Worm (Caenorhabditis elegans) whole organism, L4 larva: ENCODE measurements around the gene micu-1.

ENCODE experiments used
- F37D6.2 ChIP-seq: sonication (generic microtip); optimal IDR thresholded peaks from 2 replicates; lab custom pipeline; 2016; ENCODE audit warnings: mild to moderate bottlenecking, missing genetic modification characterization, missing compliant biosample characterization
- R02D3.7 ChIP-seq: fragments of 150-350 bp; sonication (generic microtip); optimal IDR thresholded peaks from 3 replicates; lab custom pipeline; 2014; ENCODE audit warnings: missing biosample characterization, missing genetic modification characterization
- T20F7.1 ChIP-seq: fragments of 200-800 bp; sonication (Bioruptor generic); optimal IDR thresholded peaks from 2 replicates; lab custom pipeline; 2018; ENCODE audit warnings: mild to moderate bottlenecking, missing genetic modification characterization, missing compliant biosample characterization
- Y105C5A.15 ChIP-seq: fragments of 200-800 bp; sonication (Bioruptor generic); IDR thresholded peaks from 2 replicates; pipeline ENCODE4 v1.3.6; 2022; ENCODE audit warnings: missing genetic modification characterization, missing compliant biosample characterization
- ZK337.2 ChIP-seq: fragments of 200-800 bp; sonication (Bioruptor generic); IDR thresholded peaks from 2 replicates; pipeline ENCODE4 v1.3.6; 2022; ENCODE audit warnings: missing genetic modification reagents, missing genetic modification characterization, missing compliant biosample characterization
- ZK546.5 ChIP-seq, 2 experiments: sonication (generic microtip); optimal IDR thresholded peaks; 2 replicates each; lab custom pipeline; 2017; ENCODE audit warnings: missing biosample characterization in 2 of 2, missing genetic modification characterization in 2 of 2
- aha-1 ChIP-seq: fragments of 150-350 bp; peaks from one replicate; lab custom pipeline; 2014; ENCODE audit warnings: missing biosample characterization, missing genetic modification characterization
- ama-1 ChIP-seq: fragments of 150-350 bp; optimal IDR thresholded peaks from 2 replicates; lab custom pipeline; 2014; ENCODE audit warnings: inconsistent platforms, mixed read lengths
- ceh-28 ChIP-seq: fragments of 150-350 bp; optimal IDR thresholded peaks from 2 replicates; lab custom pipeline; 2014; ENCODE audit warnings: missing biosample characterization, missing genetic modification reagents, missing genetic modification characterization
- ctbp-1 ChIP-seq: fragments of 200-800 bp; sonication (Bioruptor generic); IDR thresholded peaks from 2 replicates; pipeline ENCODE4 v1.3.6; 2022; ENCODE audit warnings: missing genetic modification reagents, missing genetic modification characterization, missing compliant biosample characterization
- daf-16 ChIP-seq, 3 experiments: sonication (generic microtip); optimal IDR thresholded peaks; 2 replicates each; lab custom pipeline; 2016 to 2017; ENCODE audit warnings: missing genetic modification characterization in 3 of 3, missing genetic modification reagents in 3 of 3, mild to moderate bottlenecking in 2 of 3, missing compliant biosample characterization in 2 of 3, missing biosample characterization in 1 of 3, moderate library complexity in 1 of 3
- daf-8 ChIP-seq: fragments of 200-800 bp; sonication (Bioruptor generic); IDR thresholded peaks from 2 replicates; pipeline ENCODE4 v1.3.6; 2022; ENCODE audit warnings: missing genetic modification characterization, missing compliant biosample characterization
- dmd-6 ChIP-seq: fragments of 200-800 bp; sonication (Bioruptor generic); IDR thresholded peaks from 2 replicates; pipeline ENCODE4 v1.3.6; 2022; ENCODE audit warnings: missing genetic modification reagents, missing genetic modification characterization, missing compliant biosample characterization
- dpl-1 ChIP-seq: fragments of 150-350 bp; optimal IDR thresholded peaks from 2 replicates; lab custom pipeline; 2014; ENCODE audit warnings: missing biosample characterization, missing genetic modification reagents, missing genetic modification characterization
- dve-1 ChIP-seq: sonication (generic microtip); optimal IDR thresholded peaks from 2 replicates; lab custom pipeline; 2017; ENCODE audit warnings: antibody characterized with exemption, mild to moderate bottlenecking, missing genetic modification characterization, missing compliant biosample characterization; ENCODE audit not compliant: insufficient read depth
- egl-43 ChIP-seq: fragments of 200-800 bp; sonication (Bioruptor generic); IDR thresholded peaks from 2 replicates; pipeline ENCODE4 v1.3.6; 2022; ENCODE audit warnings: missing genetic modification reagents, missing genetic modification characterization, missing compliant biosample characterization
- fos-1 ChIP-seq: fragments of 150-350 bp; optimal IDR thresholded peaks from 2 replicates; lab custom pipeline; 2014; ENCODE audit warnings: missing biosample characterization, missing genetic modification characterization
- hif-1 ChIP-seq, 2 experiments: sonication (generic microtip); optimal IDR thresholded peaks; 2 replicates each; lab custom pipeline; 2016 to 2017; ENCODE audit warnings: missing compliant biosample characterization in 2 of 2, missing genetic modification characterization in 2 of 2, missing genetic modification reagents in 2 of 2, missing genotype in 2 of 2, mild to moderate bottlenecking in 1 of 2
- hlh-11 ChIP-seq: fragments of 200-800 bp; sonication (Bioruptor generic); optimal IDR thresholded peaks from 2 replicates; lab custom pipeline; 2018; ENCODE audit warnings: mild to moderate bottlenecking, missing genetic modification characterization, missing compliant biosample characterization
- hmg-1.1 ChIP-seq: fragments of 200-800 bp; sonication (Bioruptor generic); IDR thresholded peaks from 2 replicates; pipeline ENCODE4 v1.3.6; 2022; ENCODE audit warnings: missing genetic modification reagents, missing genetic modification characterization, missing compliant biosample characterization
- jun-1 ChIP-seq: fragments of 150-350 bp; optimal IDR thresholded peaks from 2 replicates; lab custom pipeline; 2014; ENCODE audit warnings: missing biosample characterization, missing genetic modification reagents, missing genetic modification characterization
- lim-7 ChIP-seq: fragments of 200-800 bp; sonication (Bioruptor generic); IDR thresholded peaks from 2 replicates; pipeline ENCODE4 v1.3.6; 2022; ENCODE audit warnings: missing genetic modification characterization, missing compliant biosample characterization
- lin-1 ChIP-seq: fragments of 200-800 bp; sonication (Bioruptor generic); IDR thresholded peaks from 2 replicates; pipeline ENCODE4 v1.3.6; 2022; ENCODE audit warnings: missing genetic modification reagents, missing genetic modification characterization, missing compliant biosample characterization
- lin-13 ChIP-seq: fragments of 150-350 bp; optimal IDR thresholded peaks from 2 replicates; lab custom pipeline; 2014; ENCODE audit warnings: missing biosample characterization, missing genetic modification reagents, missing genetic modification characterization
- lin-29 ChIP-seq: fragments of 200-800 bp; sonication (Bioruptor generic); IDR thresholded peaks from 2 replicates; pipeline ENCODE4 v1.3.6; 2022; ENCODE audit warnings: missing genetic modification reagents, missing genetic modification characterization, missing compliant biosample characterization
- lin-38 ChIP-seq: fragments of 200-800 bp; sonication (Bioruptor generic); IDR thresholded peaks from 2 replicates; pipeline ENCODE4 v1.3.6; 2022; ENCODE audit warnings: missing genetic modification reagents, missing genetic modification characterization, missing compliant biosample characterization
- lin-39 ChIP-seq: fragments of 150-350 bp; optimal IDR thresholded peaks from 2 replicates; lab custom pipeline; 2014; ENCODE audit warnings: missing biosample characterization, missing genetic modification reagents, missing genetic modification characterization
- lir-3 ChIP-seq: sonication (generic microtip); optimal IDR thresholded peaks from 2 replicates; lab custom pipeline; 2016; ENCODE audit warnings: mild to moderate bottlenecking, missing genetic modification characterization, missing compliant biosample characterization
- lsy-2 ChIP-seq, 2 experiments: fragments of 150-350 bp in 1 of 2; sonication (generic microtip) in 1 of 2; optimal IDR thresholded peaks; 2 replicates each; lab custom pipeline; 2014 to 2017; ENCODE audit warnings: missing biosample characterization in 2 of 2, missing genetic modification characterization in 2 of 2
- madf-5 ChIP-seq, 2 experiments: fragments of 200-800 bp; sonication (Bioruptor generic); IDR thresholded peaks; 2 replicates each; pipeline ENCODE4 v1.3.6; 2022; ENCODE audit warnings: missing compliant biosample characterization in 2 of 2, missing genetic modification characterization in 2 of 2
- mep-1 ChIP-seq: fragments of 150-350 bp; sonication (generic microtip); optimal IDR thresholded peaks from 3 replicates; lab custom pipeline; 2014; ENCODE audit warnings: missing biosample characterization, missing genetic modification characterization
- nhr-10 ChIP-seq: fragments of 150-350 bp; optimal IDR thresholded peaks from 2 replicates; lab custom pipeline; 2014; ENCODE audit warnings: missing biosample characterization, missing genetic modification characterization
- nhr-102 ChIP-seq: sonication (generic microtip); optimal IDR thresholded peaks from 2 replicates; lab custom pipeline; 2016; ENCODE audit warnings: mild to moderate bottlenecking, missing genetic modification characterization, moderate library complexity, missing compliant biosample characterization
- nhr-111 ChIP-seq: fragments of 200-800 bp; sonication (Bioruptor generic); optimal IDR thresholded peaks from 2 replicates; lab custom pipeline; 2018; ENCODE audit warnings: mild to moderate bottlenecking, missing genetic modification characterization, missing compliant biosample characterization
- nhr-237 ChIP-seq: sonication (generic microtip); optimal IDR thresholded peaks from 2 replicates; lab custom pipeline; 2017; ENCODE audit warnings: missing biosample characterization, missing genetic modification characterization
- nhr-28 ChIP-seq: fragments of 150-350 bp; optimal IDR thresholded peaks from 2 replicates; lab custom pipeline; 2014; ENCODE audit warnings: missing biosample characterization, missing genetic modification characterization
- nhr-42 ChIP-seq: fragments of 200-800 bp; sonication (Bioruptor generic); IDR thresholded peaks from 2 replicates; pipeline ENCODE4 v1.3.6; 2022; ENCODE audit warnings: missing genetic modification characterization, missing compliant biosample characterization
- nhr-48 ChIP-seq: sonication (generic microtip); optimal IDR thresholded peaks from 2 replicates; lab custom pipeline; 2016; ENCODE audit warnings: mild to moderate bottlenecking, missing genetic modification characterization, missing compliant biosample characterization
- nhr-77 ChIP-seq: fragments of 150-350 bp; optimal IDR thresholded peaks from 2 replicates; lab custom pipeline; 2014; ENCODE audit warnings: missing biosample characterization, missing genetic modification characterization
- rbr-2 ChIP-seq: sonication (generic microtip); optimal IDR thresholded peaks from 2 replicates; lab custom pipeline; 2016; ENCODE audit warnings: missing genotype, missing genetic modification characterization, missing compliant biosample characterization
- snpc-1.2 ChIP-seq: fragments of 200-800 bp; sonication (Bioruptor generic); IDR thresholded peaks from 2 replicates; pipeline ENCODE4 v1.3.6; 2022; ENCODE audit warnings: missing genetic modification reagents, missing genetic modification characterization, missing compliant biosample characterization
- spr-1 ChIP-seq: sonication (generic microtip); optimal IDR thresholded peaks from 2 replicates; lab custom pipeline; 2016; ENCODE audit warnings: mild to moderate bottlenecking, missing genetic modification characterization, missing compliant biosample characterization
- tag-97 ChIP-seq: fragments of 200-800 bp; sonication (Bioruptor generic); IDR thresholded peaks from 2 replicates; pipeline ENCODE4 v1.3.6; 2022; ENCODE audit warnings: missing genetic modification characterization, missing compliant biosample characterization
- tra-1 ChIP-seq: fragments of 200-800 bp; sonication (Bioruptor generic); IDR thresholded peaks from 2 replicates; pipeline ENCODE4 v1.3.6; 2022; ENCODE audit warnings: missing genetic modification reagents, missing genetic modification characterization, missing compliant biosample characterization
- unc-130 ChIP-seq: sonication (generic microtip); optimal IDR thresholded peaks from 2 replicates; lab custom pipeline; 2016; ENCODE audit warnings: missing genetic modification reagents, missing genetic modification characterization, missing compliant biosample characterization
- unc-62 ChIP-seq, 3 experiments: fragments of 150-350 bp in 1 of 3; sonication (generic microtip); optimal IDR thresholded peaks in 2 of 3; peaks in 1 of 3; 1 replicate in 1 of 3; 2 replicates in 2 of 3; lab custom pipeline; 2014 to 2017; ENCODE audit warnings: missing biosample characterization in 3 of 3, missing genetic modification characterization in 3 of 3, missing genetic modification reagents in 3 of 3, missing genotype in 1 of 3
- zfp-2 ChIP-seq: sonication (generic microtip); optimal IDR thresholded peaks from 2 replicates; lab custom pipeline; 2016; ENCODE audit warnings: mild to moderate bottlenecking, missing genetic modification characterization, missing compliant biosample characterization
- zfp-3 ChIP-seq: fragments of 200-800 bp; sonication (Bioruptor generic); conservative IDR thresholded peaks from 2 replicates; pipeline ENCODE4 v1.3.6; 2022; ENCODE audit warnings: missing genetic modification reagents, missing genetic modification characterization, missing compliant biosample characterization
- zip-11 ChIP-seq: fragments of 200-800 bp; sonication (Bioruptor generic); IDR thresholded peaks from 2 replicates; pipeline ENCODE4 v1.3.6; 2022; ENCODE audit warnings: missing genetic modification characterization, missing compliant biosample characterization
- zip-2 ChIP-seq: fragments of 150-350 bp; optimal IDR thresholded peaks from 2 replicates; lab custom pipeline; 2014; ENCODE audit warnings: missing biosample characterization, missing genetic modification characterization

Gene micu-1

DNA sequence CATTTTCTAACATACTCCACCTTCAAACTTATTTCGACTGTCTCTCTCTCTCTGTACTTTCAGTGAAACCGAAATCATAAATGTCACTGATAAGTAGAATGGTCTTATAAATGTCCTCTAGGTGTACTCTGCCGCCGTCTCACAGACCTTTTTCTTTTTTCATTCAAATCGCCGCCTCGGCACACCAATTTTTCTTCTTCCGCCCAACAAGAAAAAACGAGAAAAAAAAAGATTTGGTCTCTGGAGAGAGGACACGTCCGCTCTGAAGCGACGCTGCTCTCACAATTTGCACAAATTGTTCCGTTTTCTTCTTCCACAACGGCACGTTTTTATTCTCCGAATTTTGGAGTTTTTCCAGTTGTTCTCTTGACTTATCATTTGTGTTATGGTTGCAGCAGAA is 15.4 kb downstream of the micu-1 start:
- TF ChIP-seq lin-1 (GFP tag; lab: Robert Waterston, UW) (no peak), ZK337.2 (GFP tag; lab: Robert Waterston, UW) (no peak), nhr-28 (tag; lab: Kevin White, UChicago) (peak; percentile 21), aha-1 (tag; lab: Kevin White, UChicago) (no peak), hlh-11 (tag; lab: Kevin White, UChicago) (peak; percentile 57), dve-1 (tag; lab: Kevin White, UChicago) (peak; percentile 0), nhr-102 (tag; lab: Kevin White, UChicago) (no peak), lin-39 (tag; lab: Kevin White, UChicago) (no peak), hmg-1.1 (peak; percentile 38; the same call in 1 of the 2 replicates), nhr-111 (no peak), lin-38 (GFP tag; lab: Robert Waterston, UW) (0 out of 2 replicates have a peak, but pooled peaks have one; percentile 8), dpl-1 (no peak), hif-1 (tag; optimal IDR thresholded peaks at IDR 0.05; lab: Kevin White, UChicago) (peak in 1 of 2 experiments; percentile 72), daf-16 (GFP tag; optimal IDR thresholded peaks at IDR 0.05; lab: Kevin White, UChicago) (no peak), daf-16 (tag; optimal IDR thresholded peaks at IDR 0.05; lab: Kevin White, UChicago) (peak; percentile 5), lin-13 (GFP tag; lab: Kevin White, UChicago) (peak; percentile 4), zfp-3 (no peak), dmd-6 (GFP tag; lab: Robert Waterston, UW) (peak; percentile 56), F37D6.2 (no peak), mep-1 (tag; lab: Kevin White, UChicago) (peak; percentile 27), tra-1 (GFP tag; lab: Robert Waterston, UW) (0 out of 2 replicates have a peak, but pooled peaks have one; percentile 9), lsy-2 (tag; optimal IDR thresholded peaks at IDR 0.05; lab: Kevin White, UChicago) (peak in 1 of 2 experiments; percentile 5), tag-97 (GFP tag; lab: Robert Waterston, UW) (no peak), unc-62 (GFP tag; optimal IDR thresholded peaks at IDR 0.05 in 1 of 2; lab: Kevin White, UChicago) (peak in 1 of 2 experiments; percentile 82), unc-62 (tag; optimal IDR thresholded peaks at IDR 0.05; lab: Kevin White, UChicago) (no peak)

DNA sequence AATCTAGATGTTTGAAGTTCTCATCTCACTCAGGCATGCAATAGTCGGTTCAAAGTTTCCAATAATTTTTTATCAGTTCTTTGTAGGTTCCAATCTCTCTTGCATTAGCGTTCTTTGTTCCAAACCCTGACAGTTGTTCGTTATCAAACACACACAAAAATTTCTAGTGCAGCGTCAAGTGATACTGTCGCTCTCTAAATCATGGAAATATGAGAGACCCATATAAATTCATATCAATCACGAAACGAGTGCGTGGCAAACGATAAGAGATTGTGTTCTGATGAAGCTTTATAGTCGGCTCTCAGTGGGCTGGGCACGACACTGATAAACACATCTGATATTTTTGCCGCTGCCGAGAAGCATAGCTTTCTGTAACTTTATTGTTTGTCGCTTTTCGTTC is 16.5 kb downstream of the micu-1 start:
- TF ChIP-seq unc-130 (GFP tag; lab: Kevin White, UChicago) (no peak), nhr-237 (tag; lab: Kevin White, UChicago) (no peak), ceh-28 (tag; lab: Kevin White, UChicago) (no peak), ZK546.5 (tag; optimal IDR thresholded peaks at IDR 0.05; lab: Kevin White, UChicago) (no peak), lin-38 (GFP tag; lab: Robert Waterston, UW) (no peak), lim-7 (GFP tag; lab: Robert Waterston, UW) (no peak), nhr-10 (peak; percentile 31), spr-1 (tag; lab: Kevin White, UChicago) (no peak), daf-8 (GFP tag; lab: Robert Waterston, UW) (no peak), madf-5 (GFP tag; IDR thresholded peaks at IDR 0.05; lab: Robert Waterston, UW) (no peak), snpc-1.2 (GFP tag; lab: Robert Waterston, UW) (no peak), unc-62 (GFP tag; optimal IDR thresholded peaks at IDR 0.05 in 1 of 2; lab: Kevin White, UChicago) (no peak), unc-62 (tag; optimal IDR thresholded peaks at IDR 0.05; lab: Kevin White, UChicago) (no peak), R02D3.7 (no peak), hmg-1.1 (no peak), fos-1 (no peak), ama-1 (lab: Kevin White, UChicago) (no peak), ctbp-1 (no peak), zip-2 (tag; lab: Kevin White, UChicago) (no peak), jun-1 (tag; lab: Kevin White, UChicago) (no peak), T20F7.1 (peak; percentile 10), zfp-2 (tag; lab: Kevin White, UChicago) (no peak), zip-11 (GFP tag; lab: Robert Waterston, UW) (no peak), Y105C5A.15 (GFP tag; lab: Robert Waterston, UW) (no peak), rbr-2 (tag; lab: Kevin White, UChicago) (no peak), dmd-6 (GFP tag; lab: Robert Waterston, UW) (peak; percentile 88), lir-3 (tag; lab: Kevin White, UChicago) (no peak), lin-29 (no peak), nhr-48 (tag; lab: Kevin White, UChicago) (peak; percentile 86), nhr-77 (peak; percentile 49), egl-43 (GFP tag; lab: Robert Waterston, UW) (no peak), nhr-42 (GFP tag; lab: Robert Waterston, UW) (no peak)
